Fruit fly (Drosophila melanogaster): Measurements from ENCODE around the gene CG5382.

CG5382 gene

dm6 chr3R:22381735-22382134, 16.0 kb upstream of the CG5382 start, which contains the start of gene Gpdh3:
Gene Gpdh3, plus strand, starts transcription at chr3R:22382035.
- no peak for TF ChIP-seq CG1620 (GFP tag; optimal IDR thresholded peaks at IDR 0.05)
- TF ChIP-seq bab1 (GFP tag; optimal IDR thresholded peaks at IDR 0.05): no peak
- TF ChIP-seq toe (GFP tag; optimal IDR thresholded peaks at IDR 0.05): no peak
- no peak for TF ChIP-seq ovo (GFP tag; optimal IDR thresholded peaks at IDR 0.05)
- no peak for TF ChIP-seq cic (GFP tag; optimal IDR thresholded peaks at IDR 0.05)
- no peak for TF ChIP-seq Hr96 (GFP tag; optimal IDR thresholded peaks at IDR 0.05)
- TF ChIP-seq CG11617 (GFP tag; optimal IDR thresholded peaks at IDR 0.05): no peak
- no peak for TF ChIP-seq CG12768 (GFP tag; optimal IDR thresholded peaks at IDR 0.05)
- no peak for TF ChIP-seq Crg-1 (GFP tag; optimal IDR thresholded peaks at IDR 0.05)
- no peak for TF ChIP-seq CG33017 (tag; optimal IDR thresholded peaks at IDR 0.05)
- TF ChIP-seq pad (GFP tag; optimal IDR thresholded peaks at IDR 0.05): no peak

DNA sequence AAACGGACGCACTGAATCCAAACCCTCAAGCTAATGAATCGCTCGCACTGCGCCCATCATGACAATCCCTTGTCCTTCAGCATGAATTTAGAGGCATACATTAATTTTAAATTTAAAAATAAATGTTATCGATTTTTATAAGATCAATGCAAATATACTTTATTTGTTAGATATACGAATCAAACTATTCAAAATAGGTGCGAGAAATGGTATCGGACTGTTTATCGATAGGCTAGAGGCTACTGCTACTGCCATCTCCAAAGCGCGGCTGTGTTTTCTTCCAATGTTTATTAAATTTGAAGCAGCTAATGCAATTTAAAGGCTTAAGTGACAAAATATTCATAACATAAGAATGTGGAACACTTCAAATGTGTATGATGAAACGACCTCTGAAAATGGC, 15.3 kb upstream of the CG5382 start, which contains the start of gene CG43342:
CG43342 (plus strand) TSS at position 264 of the 400 bp plus-strand sequence.
- TF ChIP-seq CG7101 (tag; optimal IDR thresholded peaks at IDR 0.05) (peak; percentile 67), kay (GFP tag; ENCODE audit: borderline replicate concordance) (no peak), Clk (GFP tag; optimal IDR thresholded peaks at IDR 0.05) (no peak), ovo (GFP tag; optimal IDR thresholded peaks at IDR 0.05) (no peak), Crg-1 (GFP tag; optimal IDR thresholded peaks at IDR 0.05) (no peak)

- TF ChIP-seq CG5204 (GFP tag; optimal IDR thresholded peaks at IDR 0.05) (no peak), Mnt (GFP tag; optimal IDR thresholded peaks at IDR 0.05) (no peak), Clk (GFP tag; optimal IDR thresholded peaks at IDR 0.05) (no peak), CG1620 (GFP tag; optimal IDR thresholded peaks at IDR 0.05) (no peak)
Measured at dm6 chr3R:22379942-22380341, 14.2 kb upstream of the CG5382 start, which contains the start of gene CG34149. Gene CG34149, plus strand, starts transcription at chr3R:22380128.

- TF ChIP-seq CG7101 (tag; optimal IDR thresholded peaks at IDR 0.05): no peak
- no peak for TF ChIP-seq Crg-1 (GFP tag; optimal IDR thresholded peaks at IDR 0.05)
- no peak for TF ChIP-seq bab1 (GFP tag; optimal IDR thresholded peaks at IDR 0.05)
- no peak for TF ChIP-seq Hr96 (GFP tag; optimal IDR thresholded peaks at IDR 0.05)
- no peak for TF ChIP-seq cnc (optimal IDR thresholded peaks at IDR 0.05)
- no peak for TF ChIP-seq ovo (GFP tag; optimal IDR thresholded peaks at IDR 0.05)
- TF ChIP-seq Clk (GFP tag; optimal IDR thresholded peaks at IDR 0.05): no peak
- no peak for TF ChIP-seq CG12768 (GFP tag; optimal IDR thresholded peaks at IDR 0.05)
- TF ChIP-seq CG14711 (tag; optimal IDR thresholded peaks at IDR 0.05): no peak
- no peak for TF ChIP-seq pad (GFP tag; optimal IDR thresholded peaks at IDR 0.05)
- no peak for TF ChIP-seq Mnt (GFP tag; optimal IDR thresholded peaks at IDR 0.05)
Measured at dm6 chr3R:22375674-22376073, 9.9 kb upstream of the CG5382 start, which contains the start of gene CG18596. Gene CG18596, plus strand, starts transcription at chr3R:22375923.

- TF ChIP-seq Clk (GFP tag; optimal IDR thresholded peaks at IDR 0.05) (no peak), Mnt (GFP tag; optimal IDR thresholded peaks at IDR 0.05) (no peak), bab1 (GFP tag; optimal IDR thresholded peaks at IDR 0.05) (no peak), ovo (GFP tag; optimal IDR thresholded peaks at IDR 0.05) (no peak)
Measured at dm6 chr3R:22372535-22372934, 6.8 kb upstream of the CG5382 start, which contains the start of gene CG7069. Gene CG7069, plus strand, starts transcription at chr3R:22372835.

dm6 chr3R:22368777-22369214, 3.0 kb upstream of the CG5382 start:
- TF ChIP-seq CG1620 (GFP tag; optimal IDR thresholded peaks at IDR 0.05): no peak
- peak; percentile 72 for TF ChIP-seq Hr96 (GFP tag; optimal IDR thresholded peaks at IDR 0.05)
- no peak for TF ChIP-seq cic (GFP tag; optimal IDR thresholded peaks at IDR 0.05)
- TF ChIP-seq cnc (optimal IDR thresholded peaks at IDR 0.05): no peak
- TF ChIP-seq CG5204 (GFP tag; optimal IDR thresholded peaks at IDR 0.05): no peak
- peak; percentile 52 for TF ChIP-seq CG7101 (tag; optimal IDR thresholded peaks at IDR 0.05)
- TF ChIP-seq kay (GFP tag; ENCODE audit: borderline replicate concordance): peak; percentile 79
- peak; percentile 30 for TF ChIP-seq CG33017 (tag; optimal IDR thresholded peaks at IDR 0.05)
- TF ChIP-seq CG7045 (GFP tag; optimal IDR thresholded peaks at IDR 0.05): peak; percentile 53
- peak; percentile 19 for TF ChIP-seq CG11617 (GFP tag; optimal IDR thresholded peaks at IDR 0.05)
- no peak for TF ChIP-seq toe (GFP tag; optimal IDR thresholded peaks at IDR 0.05)
- peak; percentile 2 for TF ChIP-seq bab1 (GFP tag; optimal IDR thresholded peaks at IDR 0.05)

- TF ChIP-seq CG7101 (tag; optimal IDR thresholded peaks at IDR 0.05) (no peak), pad (GFP tag; optimal IDR thresholded peaks at IDR 0.05) (no peak), kay (GFP tag; ENCODE audit: borderline replicate concordance) (peak; percentile 60), CG12768 (GFP tag; optimal IDR thresholded peaks at IDR 0.05) (no peak), cic (GFP tag; optimal IDR thresholded peaks at IDR 0.05) (peak; percentile 83), Mnt (GFP tag; optimal IDR thresholded peaks at IDR 0.05) (no peak), tj (GFP tag; optimal IDR thresholded peaks at IDR 0.05) (no peak), CG7045 (GFP tag; optimal IDR thresholded peaks at IDR 0.05) (peak; percentile 24), CG11617 (GFP tag; optimal IDR thresholded peaks at IDR 0.05) (peak; percentile 22), CG1620 (GFP tag; optimal IDR thresholded peaks at IDR 0.05) (no peak), Crg-1 (GFP tag; optimal IDR thresholded peaks at IDR 0.05) (no peak), CG33017 (tag; optimal IDR thresholded peaks at IDR 0.05) (peak; percentile 26), bab1 (GFP tag; optimal IDR thresholded peaks at IDR 0.05) (no peak)
Measured at dm6 chr3R:22368077-22368776, 2.4 kb upstream of the CG5382 start.

All from whole organism, adult.